Worm (Caenorhabditis elegans) whole organism, young adult: ENCODE results near the gene ZK180.5.
A peak's percentile ranks its signal among the peaks of the same experiment; 100 is the strongest.

ENCODE experiments used
- B0035.1 ChIP-seq: sonication (generic microtip); optimal IDR thresholded peaks from 2 replicates; lab custom pipeline; 2016; ENCODE audit warnings: missing genetic modification characterization, mild to moderate bottlenecking, missing compliant biosample characterization, missing genotype, missing genetic modification reagents
- F22D6.2 ChIP-seq: sonication (generic microtip); optimal IDR thresholded peaks from 2 replicates; lab custom pipeline; 2016; ENCODE audit warnings: mild to moderate bottlenecking, missing genetic modification characterization, missing compliant biosample characterization
- F33H1.4 ChIP-seq: fragments of 200-800 bp; sonication (Bioruptor generic); IDR thresholded peaks from 2 replicates; pipeline ENCODE4 v1.3.6; 2022; ENCODE audit warnings: missing genetic modification reagents, missing genetic modification characterization, missing compliant biosample characterization
- K11D2.4 ChIP-seq: fragments of 200-800 bp; sonication (Bioruptor generic); IDR thresholded peaks from 2 replicates; pipeline ENCODE4 v1.3.6; 2022; ENCODE audit warnings: missing genetic modification reagents, missing genetic modification characterization, missing compliant biosample characterization
- K12H6.12 ChIP-seq: fragments of 200-800 bp; sonication (Bioruptor generic); optimal IDR thresholded peaks from 2 replicates; lab custom pipeline; 2018; ENCODE audit warnings: mild to moderate bottlenecking, missing genetic modification characterization, missing compliant biosample characterization
- Y53G8AR.9 ChIP-seq: fragments of 200-800 bp; sonication (Bioruptor generic); conservative IDR thresholded peaks from 2 replicates; pipeline ENCODE4 v1.3.6; 2022; ENCODE audit warnings: missing genetic modification reagents, missing genetic modification characterization, missing compliant biosample characterization
- ZK185.1 ChIP-seq: sonication (generic microtip); optimal IDR thresholded peaks from 2 replicates; lab custom pipeline; 2016; ENCODE audit warnings: mild to moderate bottlenecking, missing genetic modification characterization, missing compliant biosample characterization; ENCODE audit not compliant: poor library complexity, severe bottlenecking
- ama-1 ChIP-seq, 3 experiments: fragments of 150-350 bp in 1 of 3; sonication (generic microtip) in 2 of 3; optimal IDR thresholded peaks; 2 replicates each; lab custom pipeline; 2014 to 2018; ENCODE audit warnings: missing biosample characterization in 2 of 3, missing genetic modification characterization in 2 of 3, missing genetic modification reagents in 2 of 3
- aptf-3 ChIP-seq: fragments of 200-800 bp; sonication (Bioruptor generic); IDR thresholded peaks from 2 replicates; pipeline ENCODE4 v1.3.6; 2022; ENCODE audit warnings: missing genetic modification characterization, missing compliant biosample characterization
- attf-6 ChIP-seq: fragments of 200-800 bp; sonication (Bioruptor generic); IDR thresholded peaks from 2 replicates; pipeline ENCODE4 v1.3.6; 2022; ENCODE audit warnings: missing genetic modification reagents, missing genetic modification characterization, missing compliant biosample characterization
- bed-2 ChIP-seq: fragments of 200-800 bp; sonication (Bioruptor generic); IDR thresholded peaks from 2 replicates; pipeline ENCODE4 v1.3.6; 2022; ENCODE audit warnings: missing genetic modification reagents, missing genetic modification characterization, missing compliant biosample characterization
- ceh-27 ChIP-seq: fragments of 200-800 bp; sonication (Bioruptor generic); optimal IDR thresholded peaks from 2 replicates; lab custom pipeline; 2018; ENCODE audit warnings: mild to moderate bottlenecking, missing genetic modification characterization, moderate library complexity, missing compliant biosample characterization
- ceh-58 ChIP-seq: fragments of 200-800 bp; sonication (Bioruptor generic); IDR thresholded peaks from 2 replicates; pipeline ENCODE4 v1.3.6; 2022; ENCODE audit warnings: missing genetic modification characterization, missing compliant biosample characterization
- dox-1 ChIP-seq: fragments of 200-800 bp; sonication (Bioruptor generic); IDR thresholded peaks from 2 replicates; pipeline ENCODE4 v1.3.6; 2022; ENCODE audit warnings: missing genetic modification reagents, missing genetic modification characterization, missing compliant biosample characterization
- dpl-1 ChIP-seq: fragments of 150-350 bp; optimal IDR thresholded peaks from 2 replicates; lab custom pipeline; 2014; ENCODE audit warnings: missing biosample characterization, missing genetic modification reagents, missing genetic modification characterization
- egl-44 ChIP-seq: fragments of 200-800 bp; sonication (Bioruptor generic); IDR thresholded peaks from 2 replicates; pipeline ENCODE4 v1.3.6; 2022; ENCODE audit warnings: missing genetic modification reagents, missing genetic modification characterization, missing compliant biosample characterization
- gei-17 ChIP-seq: fragments of 200-800 bp; sonication (Bioruptor generic); optimal IDR thresholded peaks from 2 replicates; lab custom pipeline; 2018; ENCODE audit warnings: mild to moderate bottlenecking, missing genetic modification characterization, missing compliant biosample characterization
- him-1 ChIP-seq: sonication (generic microtip); optimal IDR thresholded peaks from 2 replicates; lab custom pipeline; 2016; ENCODE audit warnings: missing genotype, missing genetic modification reagents, missing genetic modification characterization, missing compliant biosample characterization
- hlh-12 ChIP-seq: sonication (generic microtip); optimal IDR thresholded peaks from 2 replicates; lab custom pipeline; 2016; ENCODE audit warnings: missing genetic modification characterization, missing compliant biosample characterization
- hmg-1.2 ChIP-seq: fragments of 200-800 bp; sonication (Bioruptor generic); IDR thresholded peaks from 2 replicates; pipeline ENCODE4 v1.3.6; 2022; ENCODE audit warnings: missing genetic modification reagents, missing genetic modification characterization, missing compliant biosample characterization
- lin-35 ChIP-seq, 3 experiments: fragments of 150-350 bp in 2 of 3; sonication (generic microtip) in 1 of 3; optimal IDR thresholded peaks; 2 replicates each; lab custom pipeline; 2014 to 2018; ENCODE audit warnings: missing biosample characterization in 3 of 3, missing genetic modification characterization in 3 of 3, missing genetic modification reagents in 3 of 3
- lir-1 ChIP-seq: fragments of 200-800 bp; sonication (Bioruptor generic); conservative IDR thresholded peaks from 2 replicates; pipeline ENCODE4 v1.3.6; 2022; ENCODE audit warnings: missing genetic modification reagents, missing genetic modification characterization, missing compliant biosample characterization
- lsl-1 ChIP-seq: fragments of 200-800 bp; sonication (Bioruptor generic); optimal IDR thresholded peaks from 2 replicates; lab custom pipeline; 2018; ENCODE audit warnings: mild to moderate bottlenecking, missing genetic modification characterization, moderate library complexity, missing compliant biosample characterization
- madf-10 ChIP-seq: sonication (generic microtip); optimal IDR thresholded peaks from 2 replicates; lab custom pipeline; 2016; ENCODE audit warnings: mild to moderate bottlenecking, missing genetic modification characterization, missing compliant biosample characterization
- madf-6 ChIP-seq: fragments of 200-800 bp; sonication (Bioruptor generic); IDR thresholded peaks from 2 replicates; pipeline ENCODE4 v1.3.6; 2022; ENCODE audit warnings: missing genetic modification reagents, missing genetic modification characterization, missing compliant biosample characterization
- madf-8 ChIP-seq: fragments of 200-800 bp; sonication (Bioruptor generic); conservative IDR thresholded peaks from 2 replicates; pipeline ENCODE4 v1.3.6; 2022; ENCODE audit warnings: missing genetic modification reagents, missing genetic modification characterization, missing compliant biosample characterization
- nfyb-1 ChIP-seq: fragments of 200-800 bp; sonication (Bioruptor generic); IDR thresholded peaks from 2 replicates; pipeline ENCODE4 v1.3.6; 2022; ENCODE audit warnings: missing genetic modification reagents, missing genetic modification characterization, missing compliant biosample characterization
- nhr-120 ChIP-seq: fragments of 200-800 bp; sonication (Bioruptor generic); IDR thresholded peaks from 2 replicates; pipeline ENCODE4 v1.3.6; 2022; ENCODE audit warnings: missing genetic modification characterization, missing compliant biosample characterization
- nhr-90 ChIP-seq: sonication (generic microtip); optimal IDR thresholded peaks from 2 replicates; lab custom pipeline; 2016; ENCODE audit warnings: missing genotype, mild to moderate bottlenecking, missing genetic modification characterization, missing compliant biosample characterization
- pbrm-1 ChIP-seq: fragments of 200-800 bp; sonication (Bioruptor generic); IDR thresholded peaks from 2 replicates; pipeline ENCODE4 v1.3.6; 2022; ENCODE audit warnings: missing genetic modification reagents, missing genetic modification characterization, missing compliant biosample characterization
- sdz-38 ChIP-seq: sonication (generic microtip); optimal IDR thresholded peaks from 2 replicates; lab custom pipeline; 2016; ENCODE audit warnings: missing genotype, missing genetic modification characterization, missing compliant biosample characterization
- sea-2 ChIP-seq: fragments of 200-800 bp; sonication (Bioruptor generic); IDR thresholded peaks from 2 replicates; pipeline ENCODE4 v1.3.6; 2022; ENCODE audit warnings: missing genetic modification characterization, missing compliant biosample characterization
- snpc-1.1 ChIP-seq: sonication (generic microtip); optimal IDR thresholded peaks from 2 replicates; lab custom pipeline; 2017; ENCODE audit warnings: missing genetic modification characterization, mild to moderate bottlenecking, missing compliant biosample characterization, antibody characterized with exemption, moderate library complexity, missing genotype, missing genetic modification reagents; ENCODE audit not compliant: insufficient read depth
- snpc-3.4 ChIP-seq: sonication (generic microtip); optimal IDR thresholded peaks from 2 replicates; lab custom pipeline; 2017; ENCODE audit warnings: missing genetic modification characterization, mild to moderate bottlenecking, missing compliant biosample characterization, antibody characterized with exemption, moderate library complexity, missing genotype, missing genetic modification reagents
- tbp1 ChIP-seq: fragments of 200-800 bp; sonication (Bioruptor generic); optimal IDR thresholded peaks from 2 replicates; lab custom pipeline; 2018; ENCODE audit warnings: mild to moderate bottlenecking, missing genetic modification characterization, missing compliant biosample characterization
- tlf-1 ChIP-seq: fragments of 200-800 bp; sonication (Bioruptor generic); optimal IDR thresholded peaks from 2 replicates; lab custom pipeline; 2018; ENCODE audit warnings: mild to moderate bottlenecking, missing genetic modification characterization, missing compliant biosample characterization
- xnd-1 ChIP-seq: sonication (generic microtip); optimal IDR thresholded peaks from 2 replicates; lab custom pipeline; 2016; ENCODE audit warnings: missing genotype, missing genetic modification reagents, missing genetic modification characterization, missing compliant biosample characterization
- zfh-2 ChIP-seq: fragments of 200-800 bp; sonication (Bioruptor generic); conservative IDR thresholded peaks from 2 replicates; pipeline ENCODE4 v1.3.6; 2022; ENCODE audit warnings: missing genetic modification reagents, missing genetic modification characterization, missing compliant biosample characterization
- zim-3 ChIP-seq: sonication (generic microtip); optimal IDR thresholded peaks from 2 replicates; lab custom pipeline; 2017; ENCODE audit warnings: mild to moderate bottlenecking, missing genetic modification characterization, moderate library complexity, missing compliant biosample characterization
- ztf-18 ChIP-seq: sonication (generic microtip); optimal IDR thresholded peaks from 2 replicates; lab custom pipeline; 2016; ENCODE audit warnings: missing genotype, mild to moderate bottlenecking, missing genetic modification characterization, missing compliant biosample characterization
- ztf-3 ChIP-seq: fragments of 200-800 bp; sonication (Bioruptor generic); optimal IDR thresholded peaks from 2 replicates; lab custom pipeline; 2018; ENCODE audit warnings: mild to moderate bottlenecking, missing genetic modification characterization, missing compliant biosample characterization

Gene ZK180.5

ce11 chrIV:4470885-4471772, 45.8 kb downstream of the ZK180.5 start (continued):
- TF ChIP-seq ceh-58 (GFP tag; lab: Robert Waterston, UW) (0 out of 2 replicates have a peak, but pooled peaks have one; percentile 5), egl-44 (GFP tag; lab: Robert Waterston, UW) (peak; percentile 65; the same call in 1 of the 2 replicates), F33H1.4 (GFP tag; lab: Robert Waterston, UW) (peak; percentile 50), snpc-3.4 (peak; percentile 23), sea-2 (GFP tag; lab: Robert Waterston, UW) (no peak), aptf-3 (GFP tag; lab: Robert Waterston, UW) (0 out of 2 replicates have a peak, but pooled peaks have one; percentile 34)

DNA sequence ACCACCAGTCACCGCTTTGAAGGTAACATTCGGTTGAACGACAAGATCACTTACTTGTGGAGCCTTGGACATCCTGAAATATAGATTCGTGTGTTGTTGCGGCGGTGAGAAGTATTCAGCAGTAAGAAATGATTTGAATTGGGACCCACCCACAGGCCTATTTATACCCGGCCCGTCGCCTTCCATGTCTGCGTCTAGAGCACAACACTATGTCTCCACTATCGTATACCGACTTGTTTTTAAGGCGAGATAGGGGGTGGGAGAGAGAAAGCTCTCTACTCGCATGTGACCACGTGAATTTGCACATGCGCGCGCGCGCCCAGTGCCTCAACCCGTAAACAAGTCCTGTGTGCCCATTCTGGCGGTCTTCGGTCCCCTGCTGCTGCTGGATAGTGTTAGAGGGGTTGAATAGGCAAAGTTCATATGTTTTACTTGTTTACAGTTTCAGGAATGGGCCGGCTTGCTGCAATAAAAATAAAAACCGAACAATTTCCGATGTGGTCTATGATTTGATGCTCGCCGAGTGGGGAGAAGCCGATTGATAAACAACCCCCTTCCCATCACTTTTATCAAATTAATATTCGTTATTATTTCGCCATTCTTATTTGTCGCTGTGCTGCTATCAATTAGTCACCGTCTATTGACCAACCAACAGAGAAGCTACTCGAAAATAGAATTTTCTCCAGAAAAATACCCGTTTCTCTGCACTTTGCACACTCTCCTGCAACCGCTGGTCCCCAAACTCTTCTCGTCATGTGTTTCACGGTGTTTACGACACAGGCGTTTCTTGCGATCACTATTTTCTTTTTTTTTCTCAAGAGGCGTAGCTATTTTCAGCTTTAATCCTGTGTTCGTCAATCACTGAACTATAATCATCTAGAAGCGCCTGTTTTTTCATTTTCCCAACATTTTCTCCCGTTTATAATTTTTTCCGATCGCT, 46.9 kb downstream of the ZK180.5 start:
- no peak for TF ChIP-seq xnd-1 (tag; lab: Kevin White, UChicago)
- peak; percentile 89 for TF ChIP-seq zfh-2 (GFP tag; lab: Robert Waterston, UW)
- TF ChIP-seq tbp1 (GFP tag; lab: Kevin White, UChicago), result peak; percentile 62
- TF ChIP-seq madf-8 (GFP tag; lab: Robert Waterston, UW), result no peak
- TF ChIP-seq nfyb-1, result peak; percentile 76; the same call in 1 of the 2 replicates
- no peak for TF ChIP-seq ZK185.1 (tag; lab: Kevin White, UChicago)
- peak; percentile 22 for TF ChIP-seq lsl-1 (GFP tag; lab: Kevin White, UChicago)
- peak; percentile 25 for TF ChIP-seq gei-17
- no peak for TF ChIP-seq B0035.1 (tag; lab: Kevin White, UChicago)
- TF ChIP-seq hmg-1.2, result peak; percentile 64
- TF ChIP-seq pbrm-1 (GFP tag; lab: Robert Waterston, UW), result peak; percentile 50; the same call in 1 of the 2 replicates
- no peak for TF ChIP-seq zim-3 (tag; lab: Kevin White, UChicago)
- peak; percentile 47; the same call in 1 of the 2 replicates for TF ChIP-seq madf-6 (GFP tag; lab: Robert Waterston, UW)
- TF ChIP-seq snpc-1.1 (tag; lab: Kevin White, UChicago), result no peak
- peak; percentile 43 for TF ChIP-seq ztf-18 (tag; lab: Kevin White, UChicago)
- no peak for TF ChIP-seq hlh-12 (tag; lab: Kevin White, UChicago)
- TF ChIP-seq ama-1 (optimal IDR thresholded peaks at IDR 0.05; lab: Kevin White, UChicago), result peak; percentile 86
- TF ChIP-seq ama-1 (GFP tag; optimal IDR thresholded peaks at IDR 0.05; lab: Kevin White, UChicago), result no peak
- no peak for TF ChIP-seq him-1 (tag; lab: Kevin White, UChicago)
- TF ChIP-seq dox-1, result peak; percentile 55
- no peak for TF ChIP-seq snpc-3.4
- no peak; the same call in none of the 2 replicates for TF ChIP-seq Y53G8AR.9 (GFP tag; lab: Robert Waterston, UW)
- TF ChIP-seq attf-6 (GFP tag; lab: Robert Waterston, UW), result 0 out of 2 replicates have a peak, but pooled peaks have one; percentile 12
- peak; percentile 42; the same call in 1 of the 2 replicates for TF ChIP-seq lir-1 (GFP tag; lab: Robert Waterston, UW)
- peak in 1 of 3 experiments; percentile 19 for TF ChIP-seq lin-35 (GFP tag; optimal IDR thresholded peaks at IDR 0.05; lab: Kevin White, UChicago)
- no peak for TF ChIP-seq nhr-120 (GFP tag; lab: Robert Waterston, UW)
- peak; percentile 75 for TF ChIP-seq K11D2.4
- peak; percentile 21 for TF ChIP-seq F22D6.2 (tag; lab: Kevin White, UChicago)
- TF ChIP-seq ceh-27 (GFP tag; lab: Kevin White, UChicago), result peak; percentile 79
- no peak for TF ChIP-seq madf-10 (tag; lab: Kevin White, UChicago)
- TF ChIP-seq ztf-3, result peak; percentile 11
- peak; percentile 9 for TF ChIP-seq tlf-1 (GFP tag; lab: Kevin White, UChicago)
- TF ChIP-seq nhr-90 (tag; lab: Kevin White, UChicago), result peak; percentile 46
- no peak for TF ChIP-seq sdz-38 (tag; lab: Kevin White, UChicago)
- peak; percentile 94 for TF ChIP-seq K12H6.12 (tag; lab: Kevin White, UChicago)
- no peak for TF ChIP-seq F33H1.4 (GFP tag; lab: Robert Waterston, UW)
- TF ChIP-seq bed-2, result no peak
- no peak for TF ChIP-seq dpl-1 (GFP tag; lab: Kevin White, UChicago)
